Fruit fly (Drosophila melanogaster): Measurements from ENCODE around the gene mbo.

Gene mbo

DNA sequence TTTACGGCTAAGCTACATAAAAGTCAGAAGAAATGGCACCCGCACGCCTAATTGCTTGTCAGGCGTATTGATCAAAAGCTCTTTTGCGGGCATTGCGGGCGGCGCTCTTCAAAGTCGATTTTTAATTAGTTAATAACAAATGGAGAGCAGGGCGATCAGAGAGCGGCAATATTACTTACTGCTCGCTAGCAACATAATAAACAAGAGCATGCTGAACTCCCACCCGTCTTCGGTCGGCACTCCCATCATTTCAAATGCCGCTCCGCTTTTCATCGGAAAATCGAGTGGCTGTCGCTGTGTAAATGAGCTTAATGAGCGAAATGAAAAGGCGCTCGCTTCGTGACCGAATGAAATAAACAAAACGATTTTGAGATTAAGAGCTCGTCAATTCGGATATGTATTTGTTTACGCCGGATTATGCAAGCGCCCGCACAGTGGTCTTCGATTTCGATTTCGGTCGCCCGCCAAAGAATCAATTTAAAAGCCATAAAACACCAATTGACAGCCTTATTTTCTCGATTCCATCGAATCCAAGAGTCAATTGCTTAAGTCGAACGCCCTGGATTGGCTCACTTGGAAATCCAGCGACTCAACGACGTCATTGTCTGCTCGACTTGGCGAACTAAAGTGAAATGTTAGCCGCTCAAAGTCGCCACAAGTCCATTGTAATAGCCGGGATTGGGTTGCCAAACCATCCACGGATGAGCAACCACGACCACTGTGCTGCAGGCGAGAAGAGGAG is 25.2 kb downstream of the mbo start (continued):
- peak; percentile 92 for TF ChIP-seq CG17361 (GFP tag; IDR thresholded peaks at IDR 0.05)
- peak; percentile 21 to 56 for TF ChIP-seq Trl (optimal IDR thresholded peaks at IDR 0.05)
- peak; percentile 67 for TF ChIP-seq Trl (GFP tag; optimal IDR thresholded peaks at IDR 0.05)
- TF ChIP-seq HLH3B (GFP tag; IDR thresholded peaks at IDR 0.05): peak; percentile 79
- peak; percentile 8; the same call in 1 of the 3 replicates for TF ChIP-seq CG6175 (GFP tag; IDR thresholded peaks at IDR 0.05)
- TF ChIP-seq CG7745 (tag; optimal IDR thresholded peaks at IDR 0.05): no peak
- TF ChIP-seq CG14860 (GFP tag; IDR thresholded peaks at IDR 0.05; ENCODE audit: partially characterized antibody): 0 out of 3 replicates have a peak, but pooled peaks have one; percentile 19
- peak; percentile 45 for TF ChIP-seq tup (GFP tag; optimal IDR thresholded peaks at IDR 0.05)
- TF ChIP-seq her (GFP tag; optimal IDR thresholded peaks at IDR 0.05): peak; percentile 86
- peak; percentile 78 for TF ChIP-seq Gsc (GFP tag; IDR thresholded peaks at IDR 0.05)
- TF ChIP-seq CG17359 (tag; optimal IDR thresholded peaks at IDR 0.05): peak; percentile 83
- TF ChIP-seq CG8944 (GFP tag; optimal IDR thresholded peaks at IDR 0.05): peak; percentile 86
- TF ChIP-seq CG1233 (GFP tag; optimal IDR thresholded peaks at IDR 0.05): peak; percentile 63
- no peak for TF ChIP-seq CG3838 (GFP tag; optimal IDR thresholded peaks at IDR 0.05)
- peak; percentile 55 for TF ChIP-seq cwo (GFP tag; optimal IDR thresholded peaks at IDR 0.05)
- TF ChIP-seq Chrac-16 (GFP tag; optimal IDR thresholded peaks at IDR 0.05): peak; percentile 73
- no peak for TF ChIP-seq Sry-β (GFP tag; optimal IDR thresholded peaks at IDR 0.05)
- TF ChIP-seq p53 (GFP tag; optimal IDR thresholded peaks at IDR 0.05): peak; percentile 44
- peak; percentile 75 for TF ChIP-seq CG10979 (tag; optimal IDR thresholded peaks at IDR 0.05)
- TF ChIP-seq kni (GFP tag; optimal IDR thresholded peaks at IDR 0.05): peak; percentile 11
- TF ChIP-seq CG11093 (GFP tag; IDR thresholded peaks at IDR 0.05): peak; percentile 81
- peak; percentile 55 for TF ChIP-seq sima (GFP tag; optimal IDR thresholded peaks at IDR 0.05)
- peak; percentile 81 for TF ChIP-seq CG10654 (GFP tag; optimal IDR thresholded peaks at IDR 0.05)
- TF ChIP-seq dimm (GFP tag; IDR thresholded peaks at IDR 0.05): peak; percentile 60
- TF ChIP-seq ems (GFP tag; optimal IDR thresholded peaks at IDR 0.05): peak; percentile 73
- TF ChIP-seq CG31224 (GFP tag; IDR thresholded peaks at IDR 0.05): peak; percentile 70
- peak; percentile 74 for TF ChIP-seq ase (GFP tag; IDR thresholded peaks at IDR 0.05)
- TF ChIP-seq gro (GFP tag; optimal IDR thresholded peaks at IDR 0.05): no peak
- peak; percentile 85 for TF ChIP-seq CG7556 (GFP tag; optimal IDR thresholded peaks at IDR 0.05)
- TF ChIP-seq CG8478 (optimal IDR thresholded peaks at IDR 0.05): no peak
- no peak for TF ChIP-seq bigmax (GFP tag; optimal IDR thresholded peaks at IDR 0.05)
- peak; percentile 64; the same call in 1 of the 2 replicates for TF ChIP-seq CG17612 (GFP tag; IDR thresholded peaks at IDR 0.05)
- peak; percentile 89 for TF ChIP-seq esg (GFP tag; conservative IDR thresholded peaks at IDR 0.05)
- peak; percentile 80 for TF ChIP-seq mam (GFP tag; optimal IDR thresholded peaks at IDR 0.05)
- peak; percentile 78 for TF ChIP-seq pb (GFP tag; optimal IDR thresholded peaks at IDR 0.05)
- peak; percentile 3 for TF ChIP-seq Hand (GFP tag; optimal IDR thresholded peaks at IDR 0.05)
- TF ChIP-seq sisA (GFP tag; IDR thresholded peaks at IDR 0.05): peak; percentile 91
- TF ChIP-seq Sry-δ (GFP tag; optimal IDR thresholded peaks at IDR 0.05): peak; percentile 20
- TF ChIP-seq CG17912 (GFP tag; optimal IDR thresholded peaks at IDR 0.05): no peak
- peak; percentile 88 for TF ChIP-seq ind (GFP tag; optimal IDR thresholded peaks at IDR 0.05)
- peak; percentile 30 for TF ChIP-seq CG15696 (tag; optimal IDR thresholded peaks at IDR 0.05)
- peak; percentile 82 for TF ChIP-seq CG4820 (GFP tag; optimal IDR thresholded peaks at IDR 0.05)
- TF ChIP-seq Oaz (GFP tag; IDR thresholded peaks at IDR 0.05): peak; percentile 72
- TF ChIP-seq dati (GFP tag; IDR thresholded peaks at IDR 0.05): peak; percentile 55; the same call in 1 of the 2 replicates
- peak; percentile 58 for TF ChIP-seq Nf-YC (tag; optimal IDR thresholded peaks at IDR 0.05)
- TF ChIP-seq CG2678 (tag; optimal IDR thresholded peaks at IDR 0.05): peak; percentile 90
- TF ChIP-seq kah (GFP tag; optimal IDR thresholded peaks at IDR 0.05): peak; percentile 74
- TF ChIP-seq CoRest (tag; optimal IDR thresholded peaks at IDR 0.05): peak; percentile 91
- TF ChIP-seq HLHmδ (GFP tag; optimal IDR thresholded peaks at IDR 0.05): no peak
- TF ChIP-seq CG11695 (GFP tag; IDR thresholded peaks at IDR 0.05): peak; percentile 85; the same call in 2 of the 3 replicates
